Worm (Caenorhabditis elegans) whole organism, young adult: ENCODE data around the gene F58D2.5.

Source experiments
- B0035.1 ChIP-seq: sonication (generic microtip); optimal IDR thresholded peaks from 2 replicates; lab custom pipeline; 2016; ENCODE audit warnings: missing genetic modification characterization, mild to moderate bottlenecking, missing compliant biosample characterization, missing genotype, missing genetic modification reagents
- B0261.1 ChIP-seq: sonication (generic microtip); optimal IDR thresholded peaks from 2 replicates; lab custom pipeline; 2016; ENCODE audit warnings: mild to moderate bottlenecking, missing genetic modification characterization, moderate library complexity, missing compliant biosample characterization
- C17E4.6 ChIP-seq: fragments of 200-800 bp; sonication (Bioruptor generic); IDR thresholded peaks from 2 replicates; pipeline ENCODE4 v1.3.6; 2022; ENCODE audit warnings: missing genetic modification reagents, missing genetic modification characterization, missing compliant biosample characterization
- F22D6.2 ChIP-seq: sonication (generic microtip); optimal IDR thresholded peaks from 2 replicates; lab custom pipeline; 2016; ENCODE audit warnings: mild to moderate bottlenecking, missing genetic modification characterization, missing compliant biosample characterization
- F49E8.2 ChIP-seq: sonication (generic microtip); optimal IDR thresholded peaks from 3 replicates; lab custom pipeline; 2017; ENCODE audit warnings: missing genetic modification characterization, mild to moderate bottlenecking, missing compliant biosample characterization, antibody characterized with exemption, moderate library complexity; ENCODE audit not compliant: insufficient read depth
- F57C9.4 ChIP-seq: sonication (generic microtip); optimal IDR thresholded peaks from 2 replicates; lab custom pipeline; 2017; ENCODE audit warnings: mild to moderate bottlenecking, missing genetic modification characterization, missing compliant biosample characterization
- Y67H2A.10 ChIP-seq: fragments of 200-800 bp; sonication (Bioruptor generic); conservative IDR thresholded peaks from 2 replicates; pipeline ENCODE4 v1.3.6; 2022; ENCODE audit warnings: missing genetic modification reagents, missing genetic modification characterization, missing compliant biosample characterization
- Y95B8A.8 ChIP-seq: fragments of 200-800 bp; sonication (Bioruptor generic); IDR thresholded peaks from 2 replicates; pipeline ENCODE4 v1.3.6; 2022; ENCODE audit warnings: missing genetic modification reagents, missing genetic modification characterization, missing compliant biosample characterization
- aptf-2 ChIP-seq: fragments of 200-800 bp; sonication (Bioruptor generic); conservative IDR thresholded peaks from 2 replicates; pipeline ENCODE4 v1.3.6; 2022; ENCODE audit warnings: missing genetic modification reagents, missing genetic modification characterization, missing compliant biosample characterization
- ceh-27 ChIP-seq: fragments of 200-800 bp; sonication (Bioruptor generic); optimal IDR thresholded peaks from 2 replicates; lab custom pipeline; 2018; ENCODE audit warnings: mild to moderate bottlenecking, missing genetic modification characterization, moderate library complexity, missing compliant biosample characterization
- ceh-40 ChIP-seq: fragments of 200-800 bp; sonication (Bioruptor generic); IDR thresholded peaks from 2 replicates; pipeline ENCODE4 v1.3.6; 2022; ENCODE audit warnings: missing genetic modification characterization, missing compliant biosample characterization
- ceh-58 ChIP-seq: fragments of 200-800 bp; sonication (Bioruptor generic); IDR thresholded peaks from 2 replicates; pipeline ENCODE4 v1.3.6; 2022; ENCODE audit warnings: missing genetic modification characterization, missing compliant biosample characterization
- ceh-79 ChIP-seq: sonication (generic microtip); optimal IDR thresholded peaks from 2 replicates; lab custom pipeline; 2017; ENCODE audit warnings: mild to moderate bottlenecking, missing genetic modification characterization, missing compliant biosample characterization
- chd-7 ChIP-seq: sonication (generic microtip); optimal IDR thresholded peaks from 2 replicates; lab custom pipeline; 2016; ENCODE audit warnings: mild to moderate bottlenecking, missing genetic modification characterization, moderate library complexity, missing compliant biosample characterization
- die-1 ChIP-seq: sonication (generic microtip); optimal IDR thresholded peaks from 2 replicates; lab custom pipeline; 2016; ENCODE audit warnings: missing genotype, mild to moderate bottlenecking, missing genetic modification characterization, missing compliant biosample characterization
- egl-44 ChIP-seq: fragments of 200-800 bp; sonication (Bioruptor generic); IDR thresholded peaks from 2 replicates; pipeline ENCODE4 v1.3.6; 2022; ENCODE audit warnings: missing genetic modification reagents, missing genetic modification characterization, missing compliant biosample characterization
- egrh-3 ChIP-seq: fragments of 200-800 bp; sonication (Bioruptor generic); IDR thresholded peaks from 2 replicates; pipeline ENCODE4 v1.3.6; 2022; ENCODE audit warnings: missing genetic modification reagents, missing genetic modification characterization, missing compliant biosample characterization
- lag-1 ChIP-seq: fragments of 200-800 bp; sonication (Bioruptor generic); IDR thresholded peaks from 2 replicates; pipeline ENCODE4 v1.3.6; 2022; ENCODE audit warnings: missing genetic modification reagents, missing genetic modification characterization, missing compliant biosample characterization
- let-526 ChIP-seq: fragments of 200-800 bp; sonication (Bioruptor generic); IDR thresholded peaks from 2 replicates; pipeline ENCODE4 v1.3.6; 2022; ENCODE audit warnings: missing genetic modification reagents, missing genetic modification characterization, missing compliant biosample characterization
- lin-26 ChIP-seq: fragments of 200-800 bp; sonication (Bioruptor generic); IDR thresholded peaks from 2 replicates; pipeline ENCODE4 v1.3.6; 2022; ENCODE audit warnings: missing genetic modification reagents, missing genetic modification characterization, missing compliant biosample characterization
- madf-3 ChIP-seq: fragments of 200-800 bp; sonication (Bioruptor generic); IDR thresholded peaks from 2 replicates; pipeline ENCODE4 v1.3.6; 2022; ENCODE audit warnings: missing genetic modification reagents, missing genetic modification characterization, missing compliant biosample characterization
- madf-6 ChIP-seq: fragments of 200-800 bp; sonication (Bioruptor generic); IDR thresholded peaks from 2 replicates; pipeline ENCODE4 v1.3.6; 2022; ENCODE audit warnings: missing genetic modification reagents, missing genetic modification characterization, missing compliant biosample characterization
- mel-28 ChIP-seq: sonication (generic microtip); optimal IDR thresholded peaks from 2 replicates; lab custom pipeline; 2016; ENCODE audit warnings: borderline replicate concordance, mild to moderate bottlenecking, missing genetic modification characterization, missing compliant biosample characterization
- mxl-1 ChIP-seq: sonication (generic microtip); optimal IDR thresholded peaks from 2 replicates; lab custom pipeline; 2016; ENCODE audit warnings: missing genetic modification characterization, missing compliant biosample characterization
- nhr-27 ChIP-seq: fragments of 200-800 bp; sonication (Bioruptor generic); optimal IDR thresholded peaks from 2 replicates; lab custom pipeline; 2018; ENCODE audit warnings: mild to moderate bottlenecking, missing genetic modification characterization, moderate library complexity, missing compliant biosample characterization
- nhr-80 ChIP-seq: sonication (generic microtip); optimal IDR thresholded peaks from 2 replicates; lab custom pipeline; 2016; ENCODE audit warnings: missing genetic modification characterization, missing compliant biosample characterization
- repo-1 ChIP-seq: sonication (generic microtip); optimal IDR thresholded peaks from 2 replicates; lab custom pipeline; 2017; ENCODE audit warnings: mild to moderate bottlenecking, missing genetic modification characterization, missing compliant biosample characterization
- somi-1 ChIP-seq: fragments of 200-800 bp; sonication (Bioruptor generic); optimal IDR thresholded peaks from 2 replicates; lab custom pipeline; 2018; ENCODE audit warnings: mild to moderate bottlenecking, missing genetic modification characterization, missing compliant biosample characterization
- tbp1 ChIP-seq: fragments of 200-800 bp; sonication (Bioruptor generic); optimal IDR thresholded peaks from 2 replicates; lab custom pipeline; 2018; ENCODE audit warnings: mild to moderate bottlenecking, missing genetic modification characterization, missing compliant biosample characterization
- tbx-9 ChIP-seq: sonication (generic microtip); optimal IDR thresholded peaks from 2 replicates; lab custom pipeline; 2016; ENCODE audit warnings: borderline replicate concordance, missing genetic modification characterization, inconsistent platforms, missing compliant biosample characterization
- tlf-1 ChIP-seq: fragments of 200-800 bp; sonication (Bioruptor generic); optimal IDR thresholded peaks from 2 replicates; lab custom pipeline; 2018; ENCODE audit warnings: mild to moderate bottlenecking, missing genetic modification characterization, missing compliant biosample characterization
- xnd-1 ChIP-seq: sonication (generic microtip); optimal IDR thresholded peaks from 2 replicates; lab custom pipeline; 2016; ENCODE audit warnings: missing genotype, missing genetic modification reagents, missing genetic modification characterization, missing compliant biosample characterization
- ztf-25 ChIP-seq: fragments of 200-800 bp; sonication (Bioruptor generic); IDR thresholded peaks from 2 replicates; pipeline ENCODE4 v1.3.6; 2022; ENCODE audit warnings: missing genetic modification reagents, missing genetic modification characterization, missing compliant biosample characterization
- ztf-28 ChIP-seq: fragments of 200-800 bp; sonication (Bioruptor generic); IDR thresholded peaks from 2 replicates; pipeline ENCODE4 v1.3.6; 2022; ENCODE audit warnings: missing genetic modification reagents, missing genetic modification characterization, missing compliant biosample characterization
- ztf-6 ChIP-seq: fragments of 200-800 bp; sonication (Bioruptor generic); IDR thresholded peaks from 2 replicates; pipeline ENCODE4 v1.3.6; 2022; ENCODE audit warnings: missing genetic modification reagents, missing genetic modification characterization, missing compliant biosample characterization

The F58D2.5 gene

ce11 chrIV:13197282-13197681 is 4.1 kb upstream of the F58D2.5 start, which contains the start of gene C48D1.1:
Gene C48D1.1 (minus strand): TSS chrIV:13197382.
- TF ChIP-seq F57C9.4 (tag; lab: Kevin White, UChicago) (no peak), ztf-25 (GFP tag; lab: Robert Waterston, UW) (no peak)
- TF ChIP-seq, all 124 proteins: peak for 0

DNA sequence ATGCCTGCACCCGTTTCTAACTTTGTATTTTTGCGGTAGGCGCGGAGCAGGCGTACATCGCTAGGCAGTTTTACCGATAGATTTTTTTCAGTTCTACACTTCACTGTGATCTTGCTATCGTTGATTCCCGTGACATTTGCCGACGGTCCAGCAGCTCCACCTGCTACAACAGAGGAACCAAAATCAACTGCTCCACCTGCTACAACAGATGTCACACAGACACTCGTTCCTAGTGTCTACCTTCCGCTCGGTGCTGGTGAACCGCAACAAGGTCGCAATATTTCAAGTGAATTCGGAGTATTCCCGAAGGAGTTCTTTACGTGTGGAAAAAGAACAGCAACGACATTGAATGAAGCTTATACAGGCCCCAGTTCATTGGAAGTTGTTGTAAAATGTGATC is 3.1 kb downstream of the F58D2.5 start:
- no peak for TF ChIP-seq F49E8.2 (tag; lab: Kevin White, UChicago)
- TF ChIP-seq Y67H2A.10 (GFP tag; lab: Robert Waterston, UW), result no peak
- no peak for TF ChIP-seq tlf-1 (GFP tag; lab: Kevin White, UChicago)
- no peak for TF ChIP-seq mel-28 (tag; lab: Kevin White, UChicago)
- TF ChIP-seq xnd-1 (tag; lab: Kevin White, UChicago), result no peak
- TF ChIP-seq, all 124 proteins: peak for 0

- TF ChIP-seq die-1 (tag; lab: Kevin White, UChicago) (no peak), ztf-6 (GFP tag; lab: Robert Waterston, UW) (no peak), tbp1 (GFP tag; lab: Kevin White, UChicago) (no peak), madf-3 (GFP tag; lab: Robert Waterston, UW) (no peak), ceh-79 (no peak), F57C9.4 (tag; lab: Kevin White, UChicago) (no peak), madf-6 (GFP tag; lab: Robert Waterston, UW) (no peak), egl-44 (no peak), Y95B8A.8 (GFP tag; lab: Robert Waterston, UW) (no peak), B0261.1 (tag; lab: Kevin White, UChicago) (no peak), lag-1 (GFP tag; lab: Robert Waterston, UW) (no peak), let-526 (no peak), chd-7 (tag; lab: Kevin White, UChicago) (no peak), ceh-27 (GFP tag; lab: Kevin White, UChicago) (no peak), nhr-27 (tag; lab: Kevin White, UChicago) (no peak), aptf-2 (GFP tag; lab: Robert Waterston, UW) (no peak), egrh-3 (GFP tag; lab: Robert Waterston, UW) (no peak), B0035.1 (tag; lab: Kevin White, UChicago) (no peak)
Measured at ce11 chrIV:13189467-13189866, 3.7 kb downstream of the F58D2.5 start, which contains the start of gene F58D2.2. Gene F58D2.2 (plus strand): TSS chrIV:13189767.

DNA sequence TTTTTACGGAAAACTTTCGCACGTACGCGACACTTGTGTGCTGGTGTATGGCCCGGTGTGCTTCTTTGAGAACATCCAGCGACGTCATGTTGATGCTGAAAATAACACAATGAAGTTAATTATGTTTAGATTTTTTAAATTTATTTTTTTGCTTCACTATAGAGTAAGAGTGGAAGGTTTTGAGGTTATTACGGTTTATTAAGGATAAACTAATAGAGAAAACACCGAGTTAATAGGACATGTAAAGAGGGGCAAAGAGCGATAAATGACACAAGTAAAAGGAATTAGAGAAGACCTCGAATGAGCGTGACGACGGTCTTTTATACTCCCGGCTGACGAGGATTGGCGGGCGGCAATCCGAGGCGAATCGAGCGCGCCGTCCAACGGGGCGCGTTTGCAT is 4.2 kb downstream of the F58D2.5 start, which contains the start of gene F58D2.4:
TSS of gene F58D2.4 (minus strand) at position 101 of the 400 bp plus-strand sequence.
- TF ChIP-seq lin-26, result no peak
- no peak for TF ChIP-seq Y95B8A.8 (GFP tag; lab: Robert Waterston, UW)
- no peak for TF ChIP-seq ceh-40 (GFP tag; lab: Robert Waterston, UW)
- TF ChIP-seq F22D6.2 (tag; lab: Kevin White, UChicago), result no peak
- no peak for TF ChIP-seq mxl-1 (tag; lab: Kevin White, UChicago)
- no peak for TF ChIP-seq somi-1
- TF ChIP-seq ceh-58 (GFP tag; lab: Robert Waterston, UW), result no peak
- no peak for TF ChIP-seq tbx-9 (tag; lab: Kevin White, UChicago)
- no peak for TF ChIP-seq repo-1 (tag; lab: Kevin White, UChicago)

ce11 chrIV:13180723-13181122 is 12.4 kb downstream of the F58D2.5 start, which contains the start of gene F58D2.3:
Gene F58D2.3 (minus strand): TSS chrIV:13180823.
- no peak for TF ChIP-seq C17E4.6
- no peak for TF ChIP-seq nhr-80
- TF ChIP-seq die-1 (tag; lab: Kevin White, UChicago), result no peak
- TF ChIP-seq egl-44, result no peak
- TF ChIP-seq madf-3 (GFP tag; lab: Robert Waterston, UW), result no peak
- no peak for TF ChIP-seq ztf-28
